Fruit fly (Drosophila melanogaster): ENCODE measurements around the gene yellow-c.

The yellow-c gene

dm6 chr2L:15067832-15068231 lies 32.6 kb downstream of the yellow-c start (continued):
- peak; percentile 99 for TF ChIP-seq pzg (GFP tag; optimal IDR thresholded peaks at IDR 0.05)
- no peak for TF ChIP-seq cato (GFP tag; optimal IDR thresholded peaks at IDR 0.05; ENCODE audit: borderline replicate concordance)
- no peak for TF ChIP-seq bsh (GFP tag; optimal IDR thresholded peaks at IDR 0.05)
- peak; percentile 54 for TF ChIP-seq abd-A (tag; optimal IDR thresholded peaks at IDR 0.05)
- TF ChIP-seq Usf (GFP tag; optimal IDR thresholded peaks at IDR 0.05) = peak; percentile 42
- peak; percentile 15 for TF ChIP-seq pum (GFP tag; optimal IDR thresholded peaks at IDR 0.05)
- TF ChIP-seq CG15514 (GFP tag; optimal IDR thresholded peaks at IDR 0.05) = peak; percentile 87
- TF ChIP-seq gce (GFP tag; IDR thresholded peaks at IDR 0.05) = no peak
- TF ChIP-seq CG4730 (GFP tag; IDR thresholded peaks at IDR 0.05) = peak; percentile 97
- TF ChIP-seq CG2129 (GFP tag; IDR thresholded peaks at IDR 0.05; ENCODE audit: partially characterized antibody) = peak; percentile 36; the same call in 1 of the 2 replicates
- TF ChIP-seq HLH4C (GFP tag; IDR thresholded peaks at IDR 0.05; ENCODE audit: partially characterized antibody) = peak; percentile 60; the same call in 2 of the 3 replicates
- TF ChIP-seq CG6272 (GFP tag; IDR thresholded peaks at IDR 0.05) = no peak
- TF ChIP-seq mirr (GFP tag; optimal IDR thresholded peaks at IDR 0.05) = peak; percentile 77
- peak; percentile 58 for TF ChIP-seq CG12391 (tag; optimal IDR thresholded peaks at IDR 0.05)
- peak; percentile 31; the same call in 1 of the 2 replicates for TF ChIP-seq CG11085 (GFP tag; IDR thresholded peaks at IDR 0.05)
- TF ChIP-seq CG11093 (GFP tag; IDR thresholded peaks at IDR 0.05) = no peak
- TF ChIP-seq oc (tag; optimal IDR thresholded peaks at IDR 0.05) = no peak
- peak; percentile 27 for TF ChIP-seq Myb (GFP tag; optimal IDR thresholded peaks at IDR 0.05)
- no peak for TF ChIP-seq fd64A (GFP tag; optimal IDR thresholded peaks at IDR 0.05)
- peak; percentile 62 for TF ChIP-seq CG16813 (GFP tag; IDR thresholded peaks at IDR 0.05; ENCODE audit: partially characterized antibody)
- no peak for TF ChIP-seq dan (GFP tag; IDR thresholded peaks at IDR 0.05)
- peak; percentile 82 for TF ChIP-seq stwl (tag; optimal IDR thresholded peaks at IDR 0.05)
- TF ChIP-seq CG1602 (GFP tag; optimal IDR thresholded peaks at IDR 0.05) = no peak
- no peak for TF ChIP-seq Drgx (GFP tag; IDR thresholded peaks at IDR 0.05)
- TF ChIP-seq exex (tag; optimal IDR thresholded peaks at IDR 0.05) = peak; percentile 33
- TF ChIP-seq CG13894 (tag; optimal IDR thresholded peaks at IDR 0.05) = peak; percentile 80
- TF ChIP-seq eyg (GFP tag; optimal IDR thresholded peaks at IDR 0.05) = no peak
- no peak for TF ChIP-seq luna (GFP tag; optimal IDR thresholded peaks at IDR 0.05)
- no peak; the same call in 1 of the 2 replicates for TF ChIP-seq CG10321 (GFP tag; IDR thresholded peaks at IDR 0.05)
- no peak for TF ChIP-seq CG18619 (GFP tag; optimal IDR thresholded peaks at IDR 0.05)
- no peak for TF ChIP-seq TFAM (GFP tag; optimal IDR thresholded peaks at IDR 0.05)
- peak; percentile 23 for TF ChIP-seq CG7839 (tag; optimal IDR thresholded peaks at IDR 0.05)
- peak; percentile 38 for TF ChIP-seq mam (GFP tag; optimal IDR thresholded peaks at IDR 0.05)
- TF ChIP-seq nmo (GFP tag; optimal IDR thresholded peaks at IDR 0.05) = peak; percentile 59
- peak; percentile 88 for TF ChIP-seq knrl (GFP tag; IDR thresholded peaks at IDR 0.05; ENCODE audit: partially characterized antibody)
- TF ChIP-seq dati (GFP tag; IDR thresholded peaks at IDR 0.05) = no peak
- TF ChIP-seq Rx (GFP tag; IDR thresholded peaks at IDR 0.05) = no peak
- TF ChIP-seq amos (GFP tag; IDR thresholded peaks at IDR 0.05; ENCODE audit: partially characterized antibody) = peak; percentile 85
- no peak for TF ChIP-seq CG15073 (GFP tag; optimal IDR thresholded peaks at IDR 0.05)
- TF ChIP-seq nerfin-2 (GFP tag; IDR thresholded peaks at IDR 0.05; ENCODE audit: partially characterized antibody) = 0 out of 2 replicates have a peak, but pooled peaks have one; percentile 33
- peak; percentile 48 for TF ChIP-seq CoRest (tag; optimal IDR thresholded peaks at IDR 0.05)
- no peak for TF ChIP-seq jing (GFP tag; optimal IDR thresholded peaks at IDR 0.05)
- TF ChIP-seq CG14965 (GFP tag; optimal IDR thresholded peaks at IDR 0.05; ENCODE audit: borderline replicate concordance) = no peak
- peak; percentile 24 for TF ChIP-seq nau (GFP tag; optimal IDR thresholded peaks at IDR 0.05)
- peak; percentile 77 for TF ChIP-seq unc-4 (GFP tag; IDR thresholded peaks at IDR 0.05; ENCODE audit: partially characterized antibody)
- no peak for TF ChIP-seq CG12236 (GFP tag; optimal IDR thresholded peaks at IDR 0.05)
- TF ChIP-seq CG17359 (tag; optimal IDR thresholded peaks at IDR 0.05) = peak; percentile 58
- no peak for TF ChIP-seq CG1647 (GFP tag; optimal IDR thresholded peaks at IDR 0.05)
- TF ChIP-seq Hr3 (GFP tag; optimal IDR thresholded peaks at IDR 0.05) = no peak
- TF ChIP-seq CG10462 (GFP tag; optimal IDR thresholded peaks at IDR 0.05) = no peak

Data from whole organism, embryonic.